2 fruit fly cellular contexts compared by ENCODE assay signal in genomic region chr3R:21345011-21345410, dm6.
A peak's percentile ranks its signal among the peaks of the same experiment; 100 is the strongest.
TF ChIP-seq lines count a peak whose summit lies in the region.

No protein-coding gene starts in this region.

TF ChIP-seq in whole organism, embryonic, 481 proteins besides CTCF, POLR2A, EP300 and RAD21 (continued from another document):
- TF ChIP-seq CG6654 (GFP tag; optimal IDR thresholded peaks at IDR 0.05; lab: Kevin White, UChicago) (no peak), D (optimal IDR thresholded peaks at IDR 0.05; lab: Kevin White, UChicago) (no peak), D (GFP tag; optimal IDR thresholded peaks at IDR 0.05; lab: Kevin White, UChicago) (no peak), Asciz (GFP tag; optimal IDR thresholded peaks at IDR 0.05; lab: Kevin White, UChicago) (no peak), row (GFP tag; IDR thresholded peaks at IDR 0.05; lab: Robert Waterston, UW) (0 out of 3 replicates have a peak, but pooled peaks have one; percentile 27), gem (tag; optimal IDR thresholded peaks at IDR 0.05; lab: Kevin White, UChicago) (peak; percentile 12), Bteb2 (GFP tag; optimal IDR thresholded peaks at IDR 0.05; lab: Kevin White, UChicago) (no peak), CG11093 (GFP tag; IDR thresholded peaks at IDR 0.05; lab: Robert Waterston, UW) (no peak), eve (GFP tag; optimal IDR thresholded peaks at IDR 0.05; lab: Kevin White, UChicago) (no peak), CG3847 (GFP tag; IDR thresholded peaks at IDR 0.05; lab: Robert Waterston, UW) (no peak), CG18599 (GFP tag; optimal IDR thresholded peaks at IDR 0.05; lab: Kevin White, UChicago) (peak; percentile 21), fd96Cb (tag; optimal IDR thresholded peaks at IDR 0.05; lab: Kevin White, UChicago) (no peak), cas (GFP tag; IDR thresholded peaks at IDR 0.05; lab: Robert Waterston, UW) (no peak), NC2β (GFP tag; optimal IDR thresholded peaks at IDR 0.05; lab: Kevin White, UChicago) (no peak), CG2678 (tag; optimal IDR thresholded peaks at IDR 0.05; lab: Kevin White, UChicago) (peak; percentile 6), CG17361 (GFP tag; IDR thresholded peaks at IDR 0.05; lab: Robert Waterston, UW) (no peak), CG6272 (GFP tag; IDR thresholded peaks at IDR 0.05; lab: Robert Waterston, UW) (no peak)
TF ChIP-seq in whole organism, embryonic: peak in this region for 9.

TF ChIP-seq in whole organism, prepupa, 60 proteins besides CTCF, POLR2A, EP300 and RAD21 (continued from another document):
- TF ChIP-seq CG10631 (GFP tag; optimal IDR thresholded peaks at IDR 0.05; lab: Kevin White, UChicago) (peak; percentile 74), CG9139 (GFP tag; optimal IDR thresholded peaks at IDR 0.05; lab: Kevin White, UChicago) (peak; percentile 53), dac (GFP tag; optimal IDR thresholded peaks at IDR 0.05; lab: Kevin White, UChicago) (peak; percentile 58), dsx (GFP tag; optimal IDR thresholded peaks at IDR 0.05; lab: Kevin White, UChicago; ENCODE audit: poor library complexity, severe bottlenecking) (peak; percentile 50), CG3919 (GFP tag; optimal IDR thresholded peaks at IDR 0.05; lab: Kevin White, UChicago) (peak; percentile 67), esn (GFP tag; optimal IDR thresholded peaks at IDR 0.05; lab: Kevin White, UChicago) (peak; percentile 55), Eip75B (GFP tag; optimal IDR thresholded peaks at IDR 0.05; lab: Kevin White, UChicago) (peak; percentile 66), Sox102F (GFP tag; optimal IDR thresholded peaks at IDR 0.05; lab: Kevin White, UChicago) (peak; percentile 44), vri (GFP tag; optimal IDR thresholded peaks at IDR 0.05; lab: Kevin White, UChicago) (peak; percentile 8), Ets21C (GFP tag; optimal IDR thresholded peaks at IDR 0.05; lab: Kevin White, UChicago) (no peak), lz (GFP tag; optimal IDR thresholded peaks at IDR 0.05; lab: Kevin White, UChicago) (peak; percentile 35), CG16779 (tag; optimal IDR thresholded peaks at IDR 0.05; lab: Kevin White, UChicago) (peak; percentile 58), net (GFP tag; optimal IDR thresholded peaks at IDR 0.05; lab: Kevin White, UChicago) (peak; percentile 66), CG3032 (tag; optimal IDR thresholded peaks at IDR 0.05; lab: Kevin White, UChicago) (peak; percentile 68), achi (GFP tag; optimal IDR thresholded peaks at IDR 0.05; lab: Kevin White, UChicago) (peak; percentile 66), fd59A (GFP tag; optimal IDR thresholded peaks at IDR 0.05; lab: Kevin White, UChicago) (peak; percentile 64), spab (GFP tag; optimal IDR thresholded peaks at IDR 0.05; lab: Kevin White, UChicago) (peak; percentile 62), CG11902 (GFP tag; optimal IDR thresholded peaks at IDR 0.05; lab: Kevin White, UChicago) (peak; percentile 5), CG15336 (GFP tag; IDR thresholded peaks at IDR 0.05; lab: Robert Waterston, UW) (peak; percentile 77), CG11294 (GFP tag; IDR thresholded peaks at IDR 0.05; lab: Robert Waterston, UW) (0 out of 2 replicates have a peak, but pooled peaks have one; percentile 11), Eip78C (GFP tag; lab: Kevin White, UChicago) (peak; percentile 94), fkh (GFP tag; optimal IDR thresholded peaks at IDR 0.05; lab: Kevin White, UChicago) (no peak), CG6163 (GFP tag; IDR thresholded peaks at IDR 0.05; lab: Robert Waterston, UW) (peak; percentile 61), CG6792 (GFP tag; optimal IDR thresholded peaks at IDR 0.05; lab: Kevin White, UChicago) (peak; percentile 50), Sox15 (GFP tag; optimal IDR thresholded peaks at IDR 0.05; lab: Kevin White, UChicago) (peak; percentile 30), acj6 (GFP tag; optimal IDR thresholded peaks at IDR 0.05; lab: Kevin White, UChicago) (peak; percentile 63), Smox (GFP tag; optimal IDR thresholded peaks at IDR 0.05; lab: Kevin White, UChicago) (peak; percentile 31), CG10669 (GFP tag; optimal IDR thresholded peaks at IDR 0.05; lab: Kevin White, UChicago) (peak; percentile 76), CG8632 (GFP tag; optimal IDR thresholded peaks at IDR 0.05; lab: Kevin White, UChicago) (peak; percentile 27), Lpt (GFP tag; optimal IDR thresholded peaks at IDR 0.05; lab: Kevin White, UChicago) (peak; percentile 58), Hr4 (GFP tag; optimal IDR thresholded peaks at IDR 0.05; lab: Kevin White, UChicago) (peak; percentile 80), CG32006 (GFP tag; optimal IDR thresholded peaks at IDR 0.05; lab: Kevin White, UChicago) (peak; percentile 83), ss (GFP tag; optimal IDR thresholded peaks at IDR 0.05; lab: Kevin White, UChicago) (peak; percentile 20 to 78), fd85E (GFP tag; optimal IDR thresholded peaks at IDR 0.05; lab: Kevin White, UChicago) (peak; percentile 25), eg (GFP tag; IDR thresholded peaks at IDR 0.05; lab: Robert Waterston, UW) (0 out of 3 replicates have a peak, but pooled peaks have one; percentile 41), Hr39 (GFP tag; optimal IDR thresholded peaks at IDR 0.05; lab: Kevin White, UChicago) (peak; percentile 21)
